Fruit fly (Drosophila melanogaster) whole organism, wandering third instar larva: Measurements from ENCODE around the gene ATPsynE.
A peak's percentile ranks its signal among the peaks of the same experiment; 100 is the strongest.

ENCODE experiments used
- Abd-B ChIP-seq: fragments of >200 bp; optimal IDR thresholded peaks from 2 replicates; lab custom pipeline; 2017; ENCODE audit warnings: missing biosample characterization, missing genetic modification characterization
- CG32264 ChIP-seq: fragments of 200-800 bp; sonication (Bioruptor generic); optimal IDR thresholded peaks from 2 replicates; lab custom pipeline; 2016; ENCODE audit warnings: missing biosample characterization, missing genetic modification characterization
- CG9705 ChIP-seq: fragments of 200-800 bp; sonication (Bioruptor generic); optimal IDR thresholded peaks from 2 replicates; lab custom pipeline; 2018; ENCODE audit warnings: missing biosample characterization, mild to moderate bottlenecking, missing genetic modification characterization
- CrebA ChIP-seq: fragments of 200-800 bp; sonication (Bioruptor generic); optimal IDR thresholded peaks from 2 replicates; lab custom pipeline; 2016; ENCODE audit warnings: missing biosample characterization, mild to moderate bottlenecking, missing genetic modification characterization, borderline replicate concordance
- Dfd ChIP-seq: fragments of >200 bp; optimal IDR thresholded peaks from 2 replicates; lab custom pipeline; 2017; ENCODE audit warnings: missing biosample characterization, missing genetic modification characterization
- Dif ChIP-seq: fragments of 200-275, 200-300 bp; sonication (Bioruptor generic); optimal IDR thresholded peaks from 2 replicates; lab custom pipeline; 2018; ENCODE audit warnings: missing biosample characterization, missing genetic modification characterization; ENCODE audit not compliant: partially characterized antibody
- GATAd ChIP-seq: sonication (Bioruptor generic); optimal IDR thresholded peaks from 2 replicates; lab custom pipeline; 2016; ENCODE audit warnings: missing biosample characterization, missing genetic modification characterization
- HLH106 ChIP-seq: fragments of 200-800 bp; optimal IDR thresholded peaks from 3 replicates; lab custom pipeline; 2019; ENCODE audit warnings: missing biosample characterization, mild to moderate bottlenecking, missing genetic modification characterization, moderate library complexity
- Hnf4 ChIP-seq: fragments of 200-800 bp; sonication (Bioruptor generic); optimal IDR thresholded peaks from 2 replicates; lab custom pipeline; 2016; ENCODE audit warnings: missing biosample characterization, mild to moderate bottlenecking, missing genetic modification characterization
- Hr78 ChIP-seq: fragments of >200 bp; optimal IDR thresholded peaks from 2 replicates; lab custom pipeline; 2017; ENCODE audit warnings: missing biosample characterization, missing genetic modification characterization
- Hr83 ChIP-seq: fragments of 200-300 bp; sonication (Bioruptor generic); optimal IDR thresholded peaks from 2 replicates; lab custom pipeline; 2016; ENCODE audit warnings: missing biosample characterization, mild to moderate bottlenecking, missing genetic modification characterization, moderate library complexity; ENCODE audit not compliant: poor library complexity, severe bottlenecking
- Jra ChIP-seq: sonication (Bioruptor generic); optimal IDR thresholded peaks from 2 replicates; lab custom pipeline; 2016; ENCODE audit warnings: missing biosample characterization, missing genetic modification characterization
- Mio ChIP-seq: sonication (Bioruptor generic); optimal IDR thresholded peaks from 2 replicates; lab custom pipeline; 2016; ENCODE audit warnings: missing biosample characterization, missing genetic modification characterization
- Myc ChIP-seq: fragments of >200 bp; optimal IDR thresholded peaks from 2 replicates; lab custom pipeline; 2017
- N ChIP-seq: fragments of >200 bp; optimal IDR thresholded peaks from 2 replicates; lab custom pipeline; 2018; ENCODE audit warnings: missing biosample characterization, missing external identifiers, missing genetic modification characterization
- OdsH ChIP-seq: fragments of 200-800 bp; sonication (Bioruptor generic); optimal IDR thresholded peaks from 2 replicates; lab custom pipeline; 2016; ENCODE audit warnings: missing biosample characterization, mild to moderate bottlenecking, missing genetic modification characterization
- Rel ChIP-seq, 2 experiments: fragments of 200-800 bp; sonication (Bioruptor generic) in 1 of 2; optimal IDR thresholded peaks; 2 replicates in 1 of 2; 3 replicates in 1 of 2; lab custom pipeline; 2016 to 2019; ENCODE audit warnings: mild to moderate bottlenecking in 2 of 2, missing biosample characterization in 2 of 2, missing genetic modification characterization in 2 of 2, moderate library complexity in 1 of 2
- Sp1 ChIP-seq: fragments of 200-800 bp; sonication (Bioruptor generic); optimal IDR thresholded peaks from 3 replicates; lab custom pipeline; 2019; ENCODE audit warnings: missing biosample characterization, mild to moderate bottlenecking, missing genetic modification characterization, moderate library complexity
- Vsx2 ChIP-seq: fragments of 200-300, 225-300 bp; sonication (Bioruptor generic); optimal IDR thresholded peaks from 2 replicates; lab custom pipeline; 2018; ENCODE audit warnings: missing biosample characterization, missing genetic modification characterization; ENCODE audit not compliant: partially characterized antibody
- br ChIP-seq: fragments of 200-800 bp; sonication (Bioruptor generic); optimal IDR thresholded peaks from 2 replicates; lab custom pipeline; 2016; ENCODE audit warnings: missing biosample characterization, missing genetic modification characterization
- brk ChIP-seq: fragments of 200-800 bp; sonication (Bioruptor generic); optimal IDR thresholded peaks from 2 replicates; lab custom pipeline; 2016; ENCODE audit warnings: missing biosample characterization, mild to moderate bottlenecking, missing genetic modification characterization
- dl ChIP-seq, 2 experiments: fragments of 175-275, 200-275 bp in 1 of 2; fragments of 200-275 bp in 1 of 2; sonication (Bioruptor generic); optimal IDR thresholded peaks; lab custom pipeline; 2018; ENCODE audit warnings: mild to moderate bottlenecking in 2 of 2, missing biosample characterization in 2 of 2, missing genetic modification characterization in 2 of 2, moderate library complexity in 2 of 2; ENCODE audit not compliant: partially characterized antibody in 2 of 2, insufficient read depth in 1 of 2
- dmrt93B ChIP-seq: fragments of 200-800 bp; sonication (Bioruptor generic); optimal IDR thresholded peaks from 2 replicates; lab custom pipeline; 2018; ENCODE audit warnings: missing biosample characterization, mild to moderate bottlenecking, missing genetic modification characterization
- dsf ChIP-seq: sonication (Bioruptor generic); optimal IDR thresholded peaks from 2 replicates; lab custom pipeline; 2016; ENCODE audit warnings: missing biosample characterization, missing genetic modification characterization, borderline replicate concordance
- ey ChIP-seq: fragments of 200-800 bp; sonication (Bioruptor generic); optimal IDR thresholded peaks from 2 replicates; lab custom pipeline; 2016; ENCODE audit warnings: missing biosample characterization, missing genetic modification characterization
- foxo ChIP-seq, 2 experiments: fragments of 200-800 bp; sonication (Bioruptor generic); optimal IDR thresholded peaks; 2 replicates in 1 of 2; 3 replicates in 1 of 2; lab custom pipeline; 2016 to 2017; ENCODE audit warnings: missing biosample characterization in 2 of 2, missing genetic modification characterization in 2 of 2
- fru ChIP-seq: fragments of 200-800 bp; sonication (Bioruptor generic); optimal IDR thresholded peaks from 3 replicates; lab custom pipeline; 2016; ENCODE audit warnings: missing biosample characterization, mild to moderate bottlenecking, missing genetic modification characterization
- h ChIP-seq: fragments of 200-800 bp; sonication (Bioruptor generic); optimal IDR thresholded peaks from 3 replicates; lab custom pipeline; 2016; ENCODE audit warnings: missing biosample characterization, mild to moderate bottlenecking, missing genetic modification characterization
- jim ChIP-seq: fragments of 175-275, 200-325 bp; sonication (Bioruptor generic); optimal IDR thresholded peaks from 2 replicates; lab custom pipeline; 2016; ENCODE audit warnings: missing biosample characterization, mild to moderate bottlenecking, missing genetic modification characterization
- lola ChIP-seq: fragments of >200 bp; optimal IDR thresholded peaks from 2 replicates; lab custom pipeline; 2017; ENCODE audit warnings: missing biosample characterization, missing genetic modification characterization
- pan ChIP-seq: fragments of >200 bp; optimal IDR thresholded peaks from 2 replicates; lab custom pipeline; 2017
- psq ChIP-seq: fragments of 200-800 bp; sonication (Bioruptor generic); optimal IDR thresholded peaks from 3 replicates; lab custom pipeline; 2017; ENCODE audit warnings: missing biosample characterization, mild to moderate bottlenecking, missing genetic modification characterization, moderate library complexity
- rgr ChIP-seq: fragments of 200-800 bp; sonication (Bioruptor generic); optimal IDR thresholded peaks from 3 replicates; lab custom pipeline; 2016; ENCODE audit warnings: missing biosample characterization, mild to moderate bottlenecking, missing genetic modification characterization
- sage ChIP-seq: fragments of 200-800 bp; sonication (Bioruptor generic); optimal IDR thresholded peaks from 2 replicates; lab custom pipeline; 2016; ENCODE audit warnings: missing biosample characterization, mild to moderate bottlenecking, missing genetic modification characterization
- sv ChIP-seq: fragments of 200-800 bp; sonication (Bioruptor generic); optimal IDR thresholded peaks from 3 replicates; lab custom pipeline; 2016; ENCODE audit warnings: missing biosample characterization, missing genetic modification characterization
- tai ChIP-seq: sonication (Bioruptor generic); optimal IDR thresholded peaks from 2 replicates; lab custom pipeline; 2016; ENCODE audit warnings: missing biosample characterization, missing genetic modification characterization
- usp ChIP-seq: fragments of >200 bp; optimal IDR thresholded peaks from 2 replicates; lab custom pipeline; 2017; ENCODE audit warnings: missing biosample characterization, missing genetic modification characterization
- woc ChIP-seq: sonication (Bioruptor generic); optimal IDR thresholded peaks from 2 replicates; lab custom pipeline; 2016; ENCODE audit warnings: missing biosample characterization, mild to moderate bottlenecking, missing genetic modification characterization

ATPsynE gene

dm6 chr3R:14353733-14354152 is 27.0 kb downstream of the ATPsynE start (continued):
- TF ChIP-seq CG9705 (GFP tag; lab: Kevin White, UChicago): peak; percentile 84
- TF ChIP-seq Hnf4 (GFP tag; lab: Kevin White, UChicago): peak; percentile 27
- peak; percentile 74 for TF ChIP-seq fru (GFP tag; lab: Kevin White, UChicago)
- no peak for TF ChIP-seq lola (GFP tag; lab: Kevin White, UChicago)

DNA sequence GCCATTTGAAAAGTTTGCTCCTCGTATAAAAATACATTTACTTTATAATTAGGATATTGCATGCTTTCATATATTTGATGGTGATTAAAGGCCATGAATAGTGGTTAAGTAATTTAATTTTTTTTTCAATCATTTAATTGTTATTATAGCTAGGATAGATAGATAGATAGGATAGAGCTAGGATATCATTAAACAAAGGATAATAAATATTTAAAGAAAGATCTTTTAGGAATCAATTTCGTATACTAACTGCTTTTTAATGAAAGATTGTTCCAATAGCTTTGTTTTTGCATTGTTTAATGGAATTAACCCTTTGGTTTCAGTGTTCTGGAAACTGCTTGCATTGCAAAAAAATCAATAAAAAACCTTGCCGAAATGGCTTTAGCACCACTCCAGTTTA is 27.9 kb downstream of the ATPsynE start:
- TF ChIP-seq h: peak; percentile 7
- no peak for TF ChIP-seq sv (GFP tag; lab: Kevin White, UChicago)
- TF ChIP-seq br (GFP tag; lab: Kevin White, UChicago): no peak
- TF ChIP-seq Hr83 (GFP tag; lab: Kevin White, UChicago): no peak
- peak in 1 of 2 experiments; percentile 36 for TF ChIP-seq foxo (GFP tag; optimal IDR thresholded peaks at IDR 0.05; lab: Kevin White, UChicago)
- peak; percentile 43 for TF ChIP-seq HLH106 (tag; lab: Kevin White, UChicago)
- no peak for TF ChIP-seq rgr (GFP tag; lab: Kevin White, UChicago)

- TF ChIP-seq dmrt93B (GFP tag; lab: Kevin White, UChicago) (peak; percentile 5), Dif (GFP tag; lab: Kevin White, UChicago) (no peak), HLH106 (tag; lab: Kevin White, UChicago) (peak; percentile 44), Abd-B (GFP tag; lab: Kevin White, UChicago) (no peak), woc (no peak), Sp1 (GFP tag; lab: Kevin White, UChicago) (peak; percentile 27), dsf (GFP tag; lab: Kevin White, UChicago) (no peak), h (peak; percentile 56), usp (no peak), rgr (GFP tag; lab: Kevin White, UChicago) (peak; percentile 33), sv (GFP tag; lab: Kevin White, UChicago) (no peak), ey (GFP tag; lab: Kevin White, UChicago) (peak; percentile 48), Hr83 (GFP tag; lab: Kevin White, UChicago) (peak; percentile 10), br (GFP tag; lab: Kevin White, UChicago) (peak; percentile 18), CG9705 (GFP tag; lab: Kevin White, UChicago) (no peak), Hnf4 (GFP tag; lab: Kevin White, UChicago) (peak; percentile 2), CG32264 (GFP tag; lab: Kevin White, UChicago) (no peak), Rel (GFP tag; optimal IDR thresholded peaks at IDR 0.05; lab: Kevin White, UChicago) (no peak), Rel (tag; optimal IDR thresholded peaks at IDR 0.05; lab: Kevin White, UChicago) (no peak), OdsH (no peak), CrebA (GFP tag; lab: Kevin White, UChicago) (no peak), lola (GFP tag; lab: Kevin White, UChicago) (no peak), pan (lab: Kevin White, UChicago) (no peak), foxo (GFP tag; optimal IDR thresholded peaks at IDR 0.05; lab: Kevin White, UChicago) (peak in 1 of 2 experiments; percentile 49), brk (GFP tag; lab: Kevin White, UChicago) (no peak), jim (GFP tag; lab: Kevin White, UChicago) (no peak), psq (GFP tag; lab: Kevin White, UChicago) (no peak), dl (GFP tag; optimal IDR thresholded peaks at IDR 0.05; lab: Kevin White, UChicago; ENCODE audit: insufficient read depth in 1 of 2, partially characterized antibody in 2 of 2) (no peak), tai (GFP tag; lab: Kevin White, UChicago) (no peak), fru (GFP tag; lab: Kevin White, UChicago) (peak; percentile 53), Vsx2 (GFP tag; lab: Kevin White, UChicago) (no peak), Myc (lab: Kevin White, UChicago) (no peak), GATAd (GFP tag; lab: Kevin White, UChicago) (no peak), sage (GFP tag; lab: Kevin White, UChicago) (no peak), Hr78 (GFP tag; lab: Kevin White, UChicago) (no peak), N (no peak), Mio (GFP tag; lab: Kevin White, UChicago) (no peak), Dfd (no peak), Jra (no peak)
Observed at dm6 chr3R:14356619-14357018, 29.9 kb downstream of the ATPsynE start.
